Worm (Caenorhabditis elegans) whole organism, L2 larva: ENCODE measurements around the gene wdr-83.

Experiments
- crh-2 ChIP-seq: sonication (generic microtip); optimal IDR thresholded peaks from 2 replicates; lab custom pipeline; 2017; ENCODE audit warnings: missing biosample characterization, missing genetic modification characterization
- fos-1 ChIP-seq: fragments of 150-350 bp; optimal IDR thresholded peaks from 2 replicates; lab custom pipeline; 2014; ENCODE audit warnings: missing biosample characterization, missing genetic modification characterization
- lin-13 ChIP-seq: fragments of 150-350 bp; optimal IDR thresholded peaks from 2 replicates; lab custom pipeline; 2014; ENCODE audit warnings: missing biosample characterization, missing genetic modification reagents, missing genetic modification characterization
- mdl-1 ChIP-seq, 2 experiments: fragments of 150-350 bp in 1 of 2; sonication (generic microtip) in 1 of 2; optimal IDR thresholded peaks; 2 replicates each; lab custom pipeline; 2017; ENCODE audit warnings: missing biosample characterization in 2 of 2, missing genetic modification characterization in 2 of 2
- nhr-23 ChIP-seq: fragments of 150-350 bp; optimal IDR thresholded peaks from 2 replicates; lab custom pipeline; 2014; ENCODE audit warnings: missing biosample characterization, missing genetic modification reagents, missing genetic modification characterization
- nhr-77 ChIP-seq: fragments of 150-350 bp; optimal IDR thresholded peaks from 2 replicates; lab custom pipeline; 2014; ENCODE audit warnings: missing biosample characterization, missing genetic modification characterization
- skn-1 ChIP-seq: sonication (generic microtip); optimal IDR thresholded peaks from 2 replicates; lab custom pipeline; 2017; ENCODE audit warnings: missing biosample characterization, missing genetic modification characterization
- sma-9 ChIP-seq, 2 experiments: fragments of 150-350 bp in 1 of 2; sonication (generic microtip) in 1 of 2; optimal IDR thresholded peaks; 2 replicates each; lab custom pipeline; 2014 to 2016; ENCODE audit warnings: missing genetic modification characterization in 2 of 2, mild to moderate bottlenecking in 1 of 2, missing biosample characterization in 1 of 2, missing compliant biosample characterization in 1 of 2, missing genetic modification reagents in 1 of 2, moderate library complexity in 1 of 2
- snpc-4 ChIP-seq: fragments of 150-350 bp; optimal IDR thresholded peaks from 2 replicates; lab custom pipeline; 2014; ENCODE audit warnings: missing biosample characterization, missing genetic modification characterization
- ztf-4 ChIP-seq: fragments of 150-350 bp; optimal IDR thresholded peaks from 2 replicates; lab custom pipeline; 2014; ENCODE audit warnings: missing biosample characterization, missing genetic modification characterization

- TF ChIP-seq nhr-77 (tag; lab: Kevin White, UChicago) = no peak
- no peak for TF ChIP-seq ztf-4 (tag; lab: Kevin White, UChicago)
- no peak for TF ChIP-seq skn-1 (tag; lab: Kevin White, UChicago)
- no peak for TF ChIP-seq snpc-4 (tag; lab: Kevin White, UChicago)
- no peak for TF ChIP-seq crh-2 (tag; lab: Kevin White, UChicago)
- TF ChIP-seq mdl-1 (tag; optimal IDR thresholded peaks at IDR 0.05; lab: Kevin White, UChicago) = no peak
- TF ChIP-seq nhr-23 = no peak
- no peak for TF ChIP-seq fos-1 (tag; lab: Kevin White, UChicago)
- TF ChIP-seq lin-13 (GFP tag; lab: Kevin White, UChicago) = no peak
- TF ChIP-seq sma-9 (GFP tag; optimal IDR thresholded peaks at IDR 0.05; lab: Kevin White, UChicago) = no peak
- no peak for TF ChIP-seq sma-9 (tag; optimal IDR thresholded peaks at IDR 0.05; lab: Kevin White, UChicago)
Measured at ce11 chrII:5042381-5042930, 10.9 kb upstream of the wdr-83 start.
